Fruit fly (Drosophila melanogaster) Kc167 (cell line): ENCODE results near the gene CG12481.

ENCODE experiments used
- Sin3A ChIP-seq: fragments of >200 bp; optimal IDR thresholded peaks from 2 replicates; lab custom pipeline; 2018; ENCODE audit warnings: missing external identifiers
- h ChIP-seq: fragments of >200 bp; optimal IDR thresholded peaks from 3 replicates; lab custom pipeline; 2018; ENCODE audit warnings: missing external identifiers
- psq ChIP-seq: fragments of >200 bp; optimal IDR thresholded peaks from 2 replicates; lab custom pipeline; 2017; ENCODE audit warnings: missing external identifiers
- ttk ChIP-seq: sonication (Bioruptor generic); optimal IDR thresholded peaks from 2 replicates; lab custom pipeline; 2017; ENCODE audit warnings: missing external identifiers

- no peak for TF ChIP-seq psq
- no peak for TF ChIP-seq h (lab: Kevin White, UChicago)
- TF ChIP-seq Sin3A (lab: Kevin White, UChicago) = no peak
- TF ChIP-seq ttk (lab: Kevin White, UChicago) = no peak
Observed at dm6 chrX:14225665-14226064, 38.6 kb downstream of the CG12481 start, which contains the start of gene CG11674.
